Worm (Caenorhabditis elegans) whole organism, L1 larva: ENCODE results near the gene cls-1.

Experiments used
- C16A3.4 ChIP-seq: fragments of 150-350 bp; optimal IDR thresholded peaks from 2 replicates; lab custom pipeline; 2014; ENCODE audit warnings: missing biosample characterization, missing genetic modification characterization
- F16B12.6 ChIP-seq: fragments of 150-350 bp; optimal IDR thresholded peaks from 2 replicates; lab custom pipeline; 2014; ENCODE audit warnings: missing biosample characterization, missing genetic modification characterization
- aly-2 ChIP-seq: fragments of 150-350 bp; optimal IDR thresholded peaks from 2 replicates; lab custom pipeline; 2014; ENCODE audit warnings: missing biosample characterization, missing genetic modification characterization
- ama-1 ChIP-seq: fragments of 150-350 bp; optimal IDR thresholded peaks from 2 replicates; lab custom pipeline; 2014
- blmp-1 ChIP-seq: fragments of 150-350 bp; optimal IDR thresholded peaks from 2 replicates; lab custom pipeline; 2014; ENCODE audit warnings: missing biosample characterization, missing genetic modification characterization
- ceh-88 ChIP-seq: fragments of 200-800 bp; sonication (Bioruptor generic); IDR thresholded peaks from 2 replicates; pipeline ENCODE4 v1.3.6; 2022; ENCODE audit warnings: missing genetic modification characterization, missing compliant biosample characterization
- ceh-90 ChIP-seq: sonication (generic microtip); optimal IDR thresholded peaks from 2 replicates; lab custom pipeline; 2016; ENCODE audit warnings: missing genetic modification characterization, missing compliant biosample characterization
- ces-1 ChIP-seq: fragments of 150-350 bp; optimal IDR thresholded peaks from 2 replicates; lab custom pipeline; 2014; ENCODE audit warnings: missing biosample characterization, missing genetic modification reagents, missing genetic modification characterization
- dsc-1 ChIP-seq: sonication (generic microtip); optimal IDR thresholded peaks from 2 replicates; lab custom pipeline; 2016; ENCODE audit warnings: mild to moderate bottlenecking, missing genetic modification characterization, missing compliant biosample characterization
- efl-3 ChIP-seq: fragments of 200-800 bp; sonication (Bioruptor generic); optimal IDR thresholded peaks from 2 replicates; lab custom pipeline; 2018; ENCODE audit warnings: mild to moderate bottlenecking, missing genetic modification characterization, missing compliant biosample characterization
- egl-27 ChIP-seq, 2 experiments: fragments of 150-350 bp in 1 of 2; sonication (generic microtip); optimal IDR thresholded peaks; 3 replicates each; lab custom pipeline; 2017 to 2018; ENCODE audit warnings: missing biosample characterization in 2 of 2, missing genetic modification characterization in 2 of 2, missing genetic modification reagents in 2 of 2
- elt-3 ChIP-seq, 6 experiments: fragments of 150-350 bp in 1 of 6; sonication (generic microtip); optimal IDR thresholded peaks; 2 replicates each; lab custom pipeline; 2017 to 2018; ENCODE audit warnings: missing biosample characterization in 6 of 6, missing genetic modification characterization in 6 of 6, inconsistent platforms in 1 of 6
- fkh-4 ChIP-seq: sonication (generic microtip); optimal IDR thresholded peaks from 2 replicates; lab custom pipeline; 2016; ENCODE audit warnings: missing compliant biosample characterization, missing genetic modification characterization, borderline replicate concordance
- fkh-8 ChIP-seq: sonication (generic microtip); optimal IDR thresholded peaks from 2 replicates; lab custom pipeline; 2016; ENCODE audit warnings: mild to moderate bottlenecking, missing genetic modification characterization, missing compliant biosample characterization
- fos-1 ChIP-seq: fragments of 150-350 bp; optimal IDR thresholded peaks from 2 replicates; lab custom pipeline; 2014; ENCODE audit warnings: missing biosample characterization, missing genetic modification characterization
- grh-1 ChIP-seq: fragments of 200-800 bp; sonication (Bioruptor generic); IDR thresholded peaks from 2 replicates; pipeline ENCODE4 v1.3.6; 2022; ENCODE audit warnings: missing genetic modification reagents, missing genetic modification characterization, missing compliant biosample characterization
- isw-1 ChIP-seq: fragments of 200-800 bp; sonication (Bioruptor generic); IDR thresholded peaks from 2 replicates; pipeline ENCODE4 v1.3.6; 2022; ENCODE audit warnings: missing genetic modification characterization, missing compliant biosample characterization
- lin-14 ChIP-seq: fragments of 200-800 bp; sonication (Bioruptor generic); optimal IDR thresholded peaks from 2 replicates; lab custom pipeline; 2018; ENCODE audit warnings: mild to moderate bottlenecking, missing genetic modification characterization, moderate library complexity, missing compliant biosample characterization
- lin-15B ChIP-seq: fragments of 150-350 bp; sonication (generic microtip); optimal IDR thresholded peaks from 3 replicates; lab custom pipeline; 2014; ENCODE audit warnings: missing biosample characterization, missing genetic modification characterization
- lin-35 ChIP-seq, 2 experiments: fragments of 150-350 bp; optimal IDR thresholded peaks; 2 replicates each; lab custom pipeline; 2014; ENCODE audit warnings: missing biosample characterization in 2 of 2, missing genetic modification characterization in 2 of 2, missing genetic modification reagents in 2 of 2
- lir-3 ChIP-seq: sonication (generic microtip); optimal IDR thresholded peaks from 2 replicates; lab custom pipeline; 2016; ENCODE audit warnings: mild to moderate bottlenecking, missing genetic modification characterization, moderate library complexity, missing compliant biosample characterization; ENCODE audit not compliant: poor library complexity
- lsy-2 ChIP-seq, 2 experiments: fragments of 150-350 bp; optimal IDR thresholded peaks; 2 replicates each; lab custom pipeline; 2014; ENCODE audit warnings: missing biosample characterization in 2 of 2, missing genetic modification characterization in 2 of 2
- mab-9 ChIP-seq: fragments of 200-800 bp; sonication (Bioruptor generic); IDR thresholded peaks from 2 replicates; pipeline ENCODE4 v1.3.6; 2022; ENCODE audit warnings: missing genetic modification reagents, missing genetic modification characterization, missing compliant biosample characterization
- nhr-11 ChIP-seq: fragments of 150-350 bp; optimal IDR thresholded peaks from 2 replicates; lab custom pipeline; 2014; ENCODE audit warnings: missing biosample characterization, missing genetic modification characterization
- nhr-12 ChIP-seq: sonication (generic microtip); optimal IDR thresholded peaks from 2 replicates; lab custom pipeline; 2017; ENCODE audit warnings: missing biosample characterization, missing genetic modification characterization
- nhr-19 ChIP-seq: fragments of 200-800 bp; sonication (Bioruptor generic); conservative IDR thresholded peaks from 2 replicates; pipeline ENCODE4 v1.3.6; 2022; ENCODE audit warnings: missing genetic modification characterization, missing compliant biosample characterization
- nhr-237 ChIP-seq: fragments of 150-350 bp; optimal IDR thresholded peaks from 2 replicates; lab custom pipeline; 2014; ENCODE audit warnings: missing biosample characterization, missing genetic modification characterization
- nhr-47 ChIP-seq: sonication (generic microtip); optimal IDR thresholded peaks from 2 replicates; lab custom pipeline; 2016; ENCODE audit warnings: mild to moderate bottlenecking, missing genetic modification characterization, moderate library complexity, missing compliant biosample characterization
- nhr-76 ChIP-seq: sonication (generic microtip); optimal IDR thresholded peaks from 2 replicates; lab custom pipeline; 2017; ENCODE audit warnings: missing biosample characterization, missing genetic modification characterization
- nhr-77 ChIP-seq: fragments of 150-350 bp; optimal IDR thresholded peaks from 2 replicates; lab custom pipeline; 2014; ENCODE audit warnings: missing biosample characterization, missing genetic modification characterization
- nhr-84 ChIP-seq: sonication (generic microtip); optimal IDR thresholded peaks from 2 replicates; lab custom pipeline; 2017; ENCODE audit warnings: missing biosample characterization, missing genetic modification characterization
- nhr-90 ChIP-seq: sonication (generic microtip); optimal IDR thresholded peaks from 2 replicates; lab custom pipeline; 2016; ENCODE audit warnings: mild to moderate bottlenecking, missing genetic modification characterization, missing compliant biosample characterization; ENCODE audit not compliant: poor library complexity
- pag-3 ChIP-seq: sonication (generic microtip); optimal IDR thresholded peaks from 2 replicates; lab custom pipeline; 2017; ENCODE audit warnings: missing genetic modification characterization, mild to moderate bottlenecking, missing compliant biosample characterization, antibody characterized with exemption, borderline replicate concordance; ENCODE audit not compliant: insufficient read depth
- pax-3 ChIP-seq: fragments of 200-800 bp; sonication (Bioruptor generic); optimal IDR thresholded peaks from 2 replicates; lab custom pipeline; 2018; ENCODE audit warnings: mild to moderate bottlenecking, missing genetic modification characterization, moderate library complexity, missing compliant biosample characterization
- rnt-1 ChIP-seq: sonication (generic microtip); optimal IDR thresholded peaks from 2 replicates; lab custom pipeline; 2016; ENCODE audit warnings: mild to moderate bottlenecking, missing genetic modification characterization, moderate library complexity, missing compliant biosample characterization
- skn-1 ChIP-seq: fragments of 150-350 bp; optimal IDR thresholded peaks from 2 replicates; lab custom pipeline; 2014; ENCODE audit warnings: missing biosample characterization, missing genetic modification characterization
- snu-23 ChIP-seq: sonication (generic microtip); optimal IDR thresholded peaks from 2 replicates; lab custom pipeline; 2016; ENCODE audit warnings: missing genetic modification characterization, missing compliant biosample characterization
- sox-4 ChIP-seq: sonication (generic microtip); optimal IDR thresholded peaks from 2 replicates; lab custom pipeline; 2016; ENCODE audit warnings: missing genetic modification characterization, missing compliant biosample characterization
- sptf-1 ChIP-seq: fragments of 150-350 bp; optimal IDR thresholded peaks from 2 replicates; lab custom pipeline; 2014; ENCODE audit warnings: missing biosample characterization, missing genetic modification characterization
- tbx-2 ChIP-seq: sonication (generic microtip); optimal IDR thresholded peaks from 2 replicates; lab custom pipeline; 2016; ENCODE audit warnings: missing genetic modification characterization, missing compliant biosample characterization
- unc-130 ChIP-seq: fragments of 150-350 bp; optimal IDR thresholded peaks from 2 replicates; lab custom pipeline; 2017; ENCODE audit warnings: missing biosample characterization, missing genetic modification characterization, inconsistent platforms
- unc-62 ChIP-seq: fragments of 150-350 bp; optimal IDR thresholded peaks from 2 replicates; lab custom pipeline; 2014; ENCODE audit warnings: missing biosample characterization, missing genetic modification reagents, missing genetic modification characterization
- vab-15 ChIP-seq: sonication (generic microtip); optimal IDR thresholded peaks from 2 replicates; lab custom pipeline; 2017; ENCODE audit warnings: missing genotype, mild to moderate bottlenecking, missing genetic modification characterization, missing compliant biosample characterization
- zip-4 ChIP-seq: fragments of 200-800 bp; sonication (Bioruptor generic); optimal IDR thresholded peaks from 2 replicates; lab custom pipeline; 2018; ENCODE audit warnings: mild to moderate bottlenecking, missing genetic modification characterization, moderate library complexity, missing compliant biosample characterization

The cls-1 gene

DNA sequence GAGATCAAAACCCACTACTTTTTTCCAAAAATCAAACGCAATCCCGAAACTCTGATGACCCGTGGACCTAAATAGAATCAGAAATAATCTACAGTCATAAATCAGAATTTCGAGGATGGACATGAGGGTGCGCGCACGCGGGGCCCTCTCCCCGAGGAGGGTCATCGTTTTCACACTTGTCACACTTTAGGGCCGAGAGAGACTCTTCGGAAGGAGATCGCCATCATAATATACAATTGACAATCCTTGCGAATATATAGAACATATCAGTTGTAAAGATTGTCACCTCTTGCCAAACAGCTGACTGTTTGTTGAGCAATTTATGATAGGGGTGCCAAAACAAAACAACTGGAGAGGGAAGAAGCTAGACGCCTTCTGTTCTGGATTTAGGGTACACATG is 22.1 kb downstream of the cls-1 start:
- TF ChIP-seq skn-1 (tag; lab: Kevin White, UChicago) (no peak), nhr-237 (tag; lab: Kevin White, UChicago) (no peak), lin-14 (GFP tag; lab: Kevin White, UChicago) (peak; percentile 15), pag-3 (tag; lab: Kevin White, UChicago) (no peak), aly-2 (tag; lab: Kevin White, UChicago) (no peak)
- TF ChIP-seq, all 84 proteins: peak for 1

DNA sequence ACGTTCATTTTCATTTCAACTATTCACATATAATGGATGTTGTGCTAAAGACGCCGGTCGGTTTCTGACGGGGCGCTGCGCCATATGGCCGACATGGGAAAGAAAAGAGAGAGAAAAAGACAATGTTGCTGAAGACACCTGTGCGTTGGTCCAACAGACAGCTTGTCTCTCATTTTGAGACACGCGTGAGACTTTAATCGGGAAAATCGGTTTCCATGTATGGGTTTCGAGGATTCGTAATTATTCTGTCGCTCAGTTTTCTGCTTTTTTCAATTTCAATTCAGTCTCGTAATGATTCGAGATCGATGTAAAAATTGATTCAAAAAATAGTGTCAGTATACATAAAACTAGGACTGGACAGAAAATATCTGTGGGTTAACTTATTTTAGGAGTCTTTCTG is 22.9 kb downstream of the cls-1 start:
- TF ChIP-seq tbx-2 (tag; lab: Kevin White, UChicago) (peak; percentile 43), ces-1 (GFP tag; lab: Kevin White, UChicago) (no peak), nhr-76 (tag; lab: Kevin White, UChicago) (no peak), unc-130 (tag; lab: Kevin White, UChicago) (no peak), ceh-88 (no peak), snu-23 (GFP tag; lab: Kevin White, UChicago) (no peak), nhr-77 (tag; lab: Kevin White, UChicago) (no peak), nhr-12 (tag; lab: Kevin White, UChicago) (no peak), rnt-1 (peak; percentile 10), lin-14 (GFP tag; lab: Kevin White, UChicago) (peak; percentile 1), fkh-8 (tag; lab: Kevin White, UChicago) (no peak), elt-3 (tag; optimal IDR thresholded peaks at IDR 0.05; lab: Kevin White, UChicago) (no peak), pag-3 (tag; lab: Kevin White, UChicago) (no peak), fkh-4 (tag; lab: Kevin White, UChicago) (no peak), blmp-1 (tag; lab: Kevin White, UChicago) (peak; percentile 20), nhr-19 (GFP tag; lab: Robert Waterston, UW) (no peak)

DNA sequence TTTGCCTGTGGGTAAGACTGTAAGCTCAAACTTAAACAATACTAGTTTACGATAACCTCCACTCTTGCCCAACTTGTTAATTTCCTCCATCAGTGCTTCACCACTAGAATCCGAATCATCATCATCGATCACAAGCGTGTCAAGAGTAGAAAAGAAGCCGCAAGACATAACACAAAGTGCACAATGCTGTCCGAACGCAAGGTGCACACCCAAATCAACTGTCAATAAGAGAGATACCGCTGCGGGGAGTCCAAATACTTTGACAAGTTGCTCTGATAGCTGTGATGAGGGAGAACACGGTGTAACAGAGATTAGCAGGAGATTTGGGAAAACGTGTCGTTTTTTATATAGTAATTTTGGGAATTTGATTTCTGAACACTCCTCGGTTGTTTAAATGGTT is 23.4 kb downstream of the cls-1 start:
- TF ChIP-seq unc-130 (tag; lab: Kevin White, UChicago): no peak
- no peak for TF ChIP-seq vab-15 (tag; lab: Kevin White, UChicago)
- no peak for TF ChIP-seq unc-62 (GFP tag; lab: Kevin White, UChicago)
- TF ChIP-seq fkh-8 (tag; lab: Kevin White, UChicago): no peak
- TF ChIP-seq ceh-90 (tag; lab: Kevin White, UChicago): no peak
- TF ChIP-seq, all 84 proteins: peak for 0

DNA sequence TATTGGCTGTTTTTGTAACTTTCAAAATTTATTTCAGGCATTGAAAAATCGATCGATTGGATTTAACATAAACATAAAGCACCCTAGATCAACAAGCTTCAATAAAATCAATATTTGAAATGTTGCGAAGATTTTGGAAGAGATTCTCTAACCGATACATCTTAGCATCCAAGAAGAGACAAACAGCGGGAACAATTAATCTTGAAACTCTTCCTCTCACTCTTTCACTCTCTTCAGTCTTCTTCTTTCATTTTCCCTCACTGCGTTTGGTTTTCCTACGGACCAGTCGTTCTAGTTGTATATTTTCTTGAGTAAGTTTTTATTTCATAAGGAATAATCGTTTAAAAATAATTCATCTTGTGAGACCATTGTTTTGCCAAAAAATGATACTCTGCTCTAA is 25.0 kb downstream of the cls-1 start:
- TF ChIP-seq nhr-237 (tag; lab: Kevin White, UChicago) (no peak), lsy-2 (tag; optimal IDR thresholded peaks at IDR 0.05; lab: Kevin White, UChicago) (peak in 1 of 2 experiments; percentile 8), blmp-1 (tag; lab: Kevin White, UChicago) (peak; percentile 13)

DNA sequence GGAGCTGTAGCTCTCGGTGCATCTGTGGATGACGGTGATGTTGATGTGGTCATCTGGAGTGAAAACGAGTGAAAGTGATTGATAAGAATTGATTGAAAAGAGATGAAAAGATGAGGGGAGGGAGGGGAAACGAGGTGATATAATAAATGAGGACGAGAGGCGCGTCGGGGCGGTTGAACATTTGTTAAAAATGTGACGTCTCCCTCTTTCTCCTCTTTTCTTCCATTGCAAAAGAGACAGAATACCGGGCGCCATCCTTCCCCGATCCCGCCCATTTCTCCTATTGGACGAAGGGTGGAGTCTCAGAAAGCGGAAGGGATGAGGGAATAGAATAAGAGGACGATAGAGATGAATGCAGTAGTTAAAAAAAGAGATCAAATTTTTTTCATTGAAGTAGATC is 26.7 kb downstream of the cls-1 start:
- no peak for TF ChIP-seq mab-9 (GFP tag; lab: Robert Waterston, UW)
- TF ChIP-seq lir-3 (tag; lab: Kevin White, UChicago): no peak
- TF ChIP-seq ama-1 (lab: Kevin White, UChicago): no peak
- TF ChIP-seq dsc-1 (tag; lab: Kevin White, UChicago): no peak
- no peak for TF ChIP-seq fos-1
- TF ChIP-seq grh-1 (GFP tag; lab: Robert Waterston, UW): no peak
- TF ChIP-seq nhr-84 (tag; lab: Kevin White, UChicago): no peak
- no peak for TF ChIP-seq nhr-47 (tag; lab: Kevin White, UChicago)
- no peak for TF ChIP-seq pax-3 (tag; lab: Kevin White, UChicago)
- peak; percentile 16 for TF ChIP-seq nhr-90
- TF ChIP-seq sox-4 (tag; lab: Kevin White, UChicago): no peak
- TF ChIP-seq nhr-237 (tag; lab: Kevin White, UChicago): no peak
- no peak for TF ChIP-seq sptf-1 (tag; lab: Kevin White, UChicago)
- TF ChIP-seq tbx-2 (tag; lab: Kevin White, UChicago): peak; percentile 77
- no peak for TF ChIP-seq fkh-8 (tag; lab: Kevin White, UChicago)
- TF ChIP-seq F16B12.6 (tag; lab: Kevin White, UChicago): no peak
- no peak for TF ChIP-seq isw-1 (GFP tag; lab: Robert Waterston, UW)
- TF ChIP-seq C16A3.4 (tag; lab: Kevin White, UChicago): no peak
- no peak for TF ChIP-seq egl-27 (tag; optimal IDR thresholded peaks at IDR 0.05; lab: Kevin White, UChicago)
- peak; percentile 70 for TF ChIP-seq rnt-1
- no peak for TF ChIP-seq efl-3
- TF ChIP-seq lin-35 (GFP tag; optimal IDR thresholded peaks at IDR 0.05; lab: Kevin White, UChicago): no peak
- TF ChIP-seq nhr-11 (tag; lab: Kevin White, UChicago): no peak
- TF ChIP-seq lin-15B: no peak
- TF ChIP-seq ceh-88: no peak
- no peak for TF ChIP-seq zip-4 (GFP tag; lab: Kevin White, UChicago)
